Worm (Caenorhabditis elegans): ENCODE results near the gene R04E5.9.

Gene R04E5.9

ce11 chrX:8789014-8789506 is 21.9 kb downstream of the R04E5.9 start, which contains the start of gene unc-27:
unc-27 (plus strand) TSS chrX:8789456.
- TF ChIP-seq skn-1 (tag; optimal IDR thresholded peaks at IDR 0.05) (no peak), F13H6.1 (tag; optimal IDR thresholded peaks at IDR 0.05) (peak; percentile 59), nhr-129 (tag; optimal IDR thresholded peaks at IDR 0.05) (peak; percentile 44)

DNA sequence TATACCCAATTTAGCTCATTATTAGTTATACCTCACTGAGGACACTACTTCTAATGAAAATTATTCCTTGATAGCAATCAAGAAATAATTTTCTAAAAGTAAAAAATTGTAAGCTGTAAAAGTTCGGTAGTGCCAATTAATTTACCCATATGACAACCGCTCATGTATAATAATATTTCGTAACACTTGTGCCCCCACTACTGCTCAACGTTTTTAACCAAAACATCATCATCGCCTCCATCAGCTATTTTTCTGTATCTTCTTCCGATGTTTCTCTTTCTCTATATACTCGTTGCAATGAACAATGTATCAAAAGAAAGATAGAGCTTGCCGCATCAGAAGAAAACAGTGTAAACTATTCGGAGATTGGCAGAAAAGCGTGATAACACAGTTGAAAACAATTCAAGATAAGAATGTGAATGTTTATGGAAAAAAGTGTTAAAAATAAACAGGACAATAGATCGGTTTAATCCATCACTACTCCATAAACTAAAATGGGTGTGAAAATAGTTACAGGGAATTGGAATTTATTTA is 23.2 kb downstream of the R04E5.9 start:
- TF ChIP-seq nhr-129 (tag; optimal IDR thresholded peaks at IDR 0.05) (peak; percentile 39), sma-9 (GFP tag; optimal IDR thresholded peaks at IDR 0.05) (peak; percentile 28), sma-9 (tag; optimal IDR thresholded peaks at IDR 0.05) (no peak), F13H6.1 (tag; optimal IDR thresholded peaks at IDR 0.05) (peak; percentile 25), ZK546.5 (tag; optimal IDR thresholded peaks at IDR 0.05) (no peak)

- no peak for TF ChIP-seq snpc-4 (tag; optimal IDR thresholded peaks at IDR 0.05)
- TF ChIP-seq F13H6.1 (tag; optimal IDR thresholded peaks at IDR 0.05), result peak; percentile 37
- TF ChIP-seq lsy-2 (tag; optimal IDR thresholded peaks at IDR 0.05), result peak in 1 of 2 experiments; percentile 19
- TF ChIP-seq sma-9 (GFP tag; optimal IDR thresholded peaks at IDR 0.05), result peak; percentile 57
- TF ChIP-seq sma-9 (tag; optimal IDR thresholded peaks at IDR 0.05), result no peak
- TF ChIP-seq nhr-129 (tag; optimal IDR thresholded peaks at IDR 0.05), result peak; percentile 50
- TF ChIP-seq gmeb-1 (tag; optimal IDR thresholded peaks at IDR 0.05), result no peak
Observed at ce11 chrX:8786687-8787086, 24.3 kb downstream of the R04E5.9 start.

- TF ChIP-seq lsy-2 (tag; optimal IDR thresholded peaks at IDR 0.05) (no peak), lin-11 (tag; optimal IDR thresholded peaks at IDR 0.05) (no peak), zag-1 (tag; optimal IDR thresholded peaks at IDR 0.05) (no peak), unc-62 (GFP tag; optimal IDR thresholded peaks at IDR 0.05) (no peak), alr-1 (tag; optimal IDR thresholded peaks at IDR 0.05) (no peak), egl-27 (tag; optimal IDR thresholded peaks at IDR 0.05) (no peak), ztf-11 (tag; optimal IDR thresholded peaks at IDR 0.05) (no peak)
Observed at ce11 chrX:8784234-8784633, 26.7 kb downstream of the R04E5.9 start, which contains the start of gene ZK721.3. ZK721.3 (plus strand) TSS chrX:8784534.

DNA sequence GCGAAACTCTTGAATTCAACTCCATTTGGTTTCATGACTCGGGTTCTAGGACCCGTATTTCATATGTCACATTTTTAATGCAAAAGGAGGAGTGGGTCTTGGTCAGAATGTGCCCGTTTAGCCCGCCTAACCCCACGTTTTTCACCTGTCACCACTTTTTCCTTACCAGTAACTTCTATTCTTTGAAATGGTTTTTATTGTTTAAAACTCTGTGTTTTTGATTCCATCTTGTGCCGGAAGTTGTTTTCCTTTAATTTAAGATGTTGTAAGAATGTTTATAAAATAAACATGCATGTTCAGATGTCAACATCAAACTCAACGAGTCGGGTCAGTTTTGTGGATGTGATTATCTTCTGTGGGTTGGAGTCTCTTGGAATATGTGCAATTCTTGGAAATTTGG is 32.4 kb downstream of the R04E5.9 start, which contains the start of gene ZK721.4:
ZK721.4 (plus strand) TSS at position 301 of the 400 bp plus-strand sequence.
- TF ChIP-seq sma-9 (GFP tag; optimal IDR thresholded peaks at IDR 0.05) (no peak), sma-9 (tag; optimal IDR thresholded peaks at IDR 0.05) (no peak), crh-2 (tag; optimal IDR thresholded peaks at IDR 0.05) (no peak), mab-5 (tag; optimal IDR thresholded peaks at IDR 0.05) (no peak), ceh-16 (tag; optimal IDR thresholded peaks at IDR 0.05) (no peak), alr-1 (tag; optimal IDR thresholded peaks at IDR 0.05) (no peak), ZK546.5 (tag; optimal IDR thresholded peaks at IDR 0.05) (no peak), unc-39 (tag; optimal IDR thresholded peaks at IDR 0.05) (no peak), ama-1 (optimal IDR thresholded peaks at IDR 0.05) (no peak), lin-39 (tag; optimal IDR thresholded peaks at IDR 0.05) (no peak), sma-3 (GFP tag; optimal IDR thresholded peaks at IDR 0.05) (no peak), nhr-21 (tag; optimal IDR thresholded peaks at IDR 0.05) (no peak), lsy-2 (tag; optimal IDR thresholded peaks at IDR 0.05) (no peak), aly-2 (tag; optimal IDR thresholded peaks at IDR 0.05) (no peak), F13H6.1 (tag; optimal IDR thresholded peaks at IDR 0.05) (no peak), ceh-82 (tag; optimal IDR thresholded peaks at IDR 0.05) (no peak), nhr-11 (tag; optimal IDR thresholded peaks at IDR 0.05) (no peak), nhr-23 (tag; optimal IDR thresholded peaks at IDR 0.05) (no peak), fos-1 (tag; optimal IDR thresholded peaks at IDR 0.05) (no peak)

- TF ChIP-seq nhr-25 (tag; optimal IDR thresholded peaks at IDR 0.05) (no peak), gmeb-1 (tag; optimal IDR thresholded peaks at IDR 0.05) (no peak), fos-1 (tag; optimal IDR thresholded peaks at IDR 0.05) (no peak)
Observed at ce11 chrX:8770316-8770715, 40.6 kb downstream of the R04E5.9 start.

- TF ChIP-seq sma-9 (GFP tag; optimal IDR thresholded peaks at IDR 0.05) (peak; percentile 13), sma-9 (tag; optimal IDR thresholded peaks at IDR 0.05) (no peak), sma-3 (GFP tag; optimal IDR thresholded peaks at IDR 0.05) (no peak), nhr-129 (tag; optimal IDR thresholded peaks at IDR 0.05) (peak; percentile 28), mab-5 (tag; optimal IDR thresholded peaks at IDR 0.05) (peak; percentile 42), lsy-2 (tag; optimal IDR thresholded peaks at IDR 0.05) (peak in 1 of 2 experiments; percentile 13), F13H6.1 (tag; optimal IDR thresholded peaks at IDR 0.05) (no peak)
Observed at ce11 chrX:8764044-8764443, 46.9 kb downstream of the R04E5.9 start.

All from whole organism, L2 larva.